Worm (Caenorhabditis elegans): Measurements from ENCODE around the gene F35C8.8.
A peak's percentile ranks its signal among the peaks of the same experiment; 100 is the strongest.

The F35C8.8 gene

ce11 chrX:5365437-5365836, 7.0 kb downstream of the F35C8.8 start, which contains the start of gene F35C8.5:
Gene F35C8.5 (plus strand): TSS chrX:5365813.
- TF ChIP-seq ztf-7 (tag; optimal IDR thresholded peaks at IDR 0.05) (no peak), ztf-11 (tag; optimal IDR thresholded peaks at IDR 0.05) (no peak), ceh-32 (tag; optimal IDR thresholded peaks at IDR 0.05; ENCODE audit: poor library complexity) (no peak), lin-1 (GFP tag; IDR thresholded peaks at IDR 0.05) (no peak), lin-38 (GFP tag; IDR thresholded peaks at IDR 0.05) (no peak), spr-1 (tag; optimal IDR thresholded peaks at IDR 0.05) (no peak), nhr-10 (tag; optimal IDR thresholded peaks at IDR 0.05) (no peak), aly-2 (tag; optimal IDR thresholded peaks at IDR 0.05) (no peak), egl-43 (GFP tag; IDR thresholded peaks at IDR 0.05) (no peak), daf-12 (tag; optimal IDR thresholded peaks at IDR 0.05) (no peak), T26A8.4 (GFP tag; IDR thresholded peaks at IDR 0.05) (no peak), Y5F2A.4 (GFP tag; optimal IDR thresholded peaks at IDR 0.05) (no peak), D1046.2 (GFP tag; IDR thresholded peaks at IDR 0.05) (no peak), gei-8 (GFP tag; optimal IDR thresholded peaks at IDR 0.05) (no peak), tag-97 (GFP tag; IDR thresholded peaks at IDR 0.05) (no peak), daf-19 (GFP tag; conservative IDR thresholded peaks at IDR 0.05) (no peak), vab-7 (GFP tag; IDR thresholded peaks at IDR 0.05) (no peak), saeg-2 (GFP tag; IDR thresholded peaks at IDR 0.05) (no peak), T20F7.1 (GFP tag; optimal IDR thresholded peaks at IDR 0.05) (no peak), nhr-28 (tag; optimal IDR thresholded peaks at IDR 0.05) (peak; percentile 52), nhr-11 (tag; optimal IDR thresholded peaks at IDR 0.05) (no peak), nhr-48 (tag; optimal IDR thresholded peaks at IDR 0.05) (no peak), zag-1 (tag; optimal IDR thresholded peaks at IDR 0.05) (no peak), mdl-1 (tag; optimal IDR thresholded peaks at IDR 0.05) (no peak), pqm-1 (tag; optimal IDR thresholded peaks at IDR 0.05) (peak; percentile 53), fkh-10 (GFP tag; optimal IDR thresholded peaks at IDR 0.05) (no peak), daf-16 (GFP tag; optimal IDR thresholded peaks at IDR 0.05) (no peak), daf-16 (tag; optimal IDR thresholded peaks at IDR 0.05) (peak; percentile 76), php-3 (GFP tag; IDR thresholded peaks at IDR 0.05) (0 out of 2 replicates have a peak, but pooled peaks have one; percentile 44), dmd-6 (GFP tag; IDR thresholded peaks at IDR 0.05) (0 out of 2 replicates have a peak, but pooled peaks have one; percentile 6), set-16 (GFP tag; IDR thresholded peaks at IDR 0.05) (no peak), F10B5.3 (tag; optimal IDR thresholded peaks at IDR 0.05) (no peak), nhr-111 (GFP tag; optimal IDR thresholded peaks at IDR 0.05) (no peak), rbr-2 (tag; optimal IDR thresholded peaks at IDR 0.05) (no peak), dpl-1 (GFP tag; optimal IDR thresholded peaks at IDR 0.05) (no peak), nhr-77 (tag; optimal IDR thresholded peaks at IDR 0.05) (peak; percentile 34), dve-1 (tag; optimal IDR thresholded peaks at IDR 0.05; ENCODE audit: insufficient read depth) (peak; percentile 35), skn-1 (tag; optimal IDR thresholded peaks at IDR 0.05) (no peak), pha-4 (GFP tag; IDR thresholded peaks at IDR 0.05) (no peak), pha-4 (tag; optimal IDR thresholded peaks at IDR 0.05) (no peak)

DNA sequence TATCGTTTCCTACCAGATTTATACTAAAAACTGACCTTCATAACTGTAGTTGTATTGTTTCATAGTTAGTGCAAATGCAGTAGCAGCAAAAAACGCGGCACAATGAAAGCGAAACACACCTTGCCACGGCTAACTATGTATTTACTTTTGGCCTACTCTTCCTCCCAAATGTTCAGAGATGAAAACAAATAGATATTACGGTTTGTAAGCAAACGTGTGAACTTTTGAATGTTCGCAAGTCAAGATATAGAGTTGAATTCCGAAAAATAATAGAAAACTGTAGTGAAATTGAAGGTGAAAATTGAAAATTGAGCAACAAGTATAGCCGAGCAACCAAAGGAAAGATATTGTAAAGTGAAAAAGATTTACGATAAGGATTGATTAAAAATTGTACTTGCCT, 8.2 kb downstream of the F35C8.8 start, which contains the start of gene chtl-1:
Gene chtl-1, minus strand, starts transcription at position 101 of the 400 bp plus-strand sequence.
- TF ChIP-seq zip-11 (GFP tag; IDR thresholded peaks at IDR 0.05): no peak
- TF ChIP-seq unc-62 (GFP tag; optimal IDR thresholded peaks at IDR 0.05 in 1 of 2): no peak
- no peak for TF ChIP-seq unc-62 (tag; optimal IDR thresholded peaks at IDR 0.05)
- no peak for TF ChIP-seq nhr-237 (tag; optimal IDR thresholded peaks at IDR 0.05)
- TF ChIP-seq Y5F2A.4 (GFP tag; optimal IDR thresholded peaks at IDR 0.05): no peak
- no peak for TF ChIP-seq ztf-11 (tag; optimal IDR thresholded peaks at IDR 0.05)
- TF ChIP-seq rbr-2 (tag; optimal IDR thresholded peaks at IDR 0.05): no peak
- no peak for TF ChIP-seq snpc-4 (tag; optimal IDR thresholded peaks at IDR 0.05)
- no peak for TF ChIP-seq egl-43 (GFP tag; IDR thresholded peaks at IDR 0.05)
- no peak for TF ChIP-seq spr-3 (GFP tag; optimal IDR thresholded peaks at IDR 0.05)
- TF ChIP-seq saeg-2 (GFP tag; IDR thresholded peaks at IDR 0.05): no peak
- TF ChIP-seq ceh-32 (tag; optimal IDR thresholded peaks at IDR 0.05; ENCODE audit: poor library complexity): no peak
- no peak for TF ChIP-seq jun-1 (tag; optimal IDR thresholded peaks at IDR 0.05)

Measured in whole organism, L4 larva.